In the genomic region with DNA sequence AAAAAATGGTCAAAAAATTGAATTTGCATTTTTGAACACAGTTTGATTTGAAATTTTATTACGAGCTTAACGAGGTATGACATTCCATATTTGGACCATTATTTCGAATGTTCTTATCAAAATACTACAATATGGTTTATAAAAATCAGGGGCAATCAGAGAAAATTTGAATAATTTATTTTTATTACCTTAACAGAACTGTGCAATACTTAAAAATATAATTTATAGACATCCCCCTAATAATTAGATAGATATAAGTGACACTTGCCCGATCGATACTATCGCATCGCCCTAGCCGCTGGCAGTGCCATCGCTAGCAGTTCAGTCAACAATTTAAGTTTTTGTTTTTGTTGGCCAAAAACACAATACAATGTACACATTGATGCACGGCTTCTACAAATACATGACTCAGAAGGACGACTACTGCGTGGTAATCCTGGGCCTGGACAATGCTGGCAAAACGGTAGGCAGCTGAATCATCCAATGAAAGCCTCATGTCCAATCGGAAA, we compare ENCODE assay signal across 1 fruit fly cellular context.
TF ChIP-seq lines count a peak whose summit lies in the region.

A gene (plus strand): TSS at position 295 of the 509 bp plus-strand sequence.

TF ChIP-seq in whole organism, embryonic, 481 proteins besides CTCF, POLR2A, EP300 and RAD21 (continued from another document):
- TF ChIP-seq CG12236 (GFP tag; optimal IDR thresholded peaks at IDR 0.05; lab: Kevin White, UChicago) (no peak), Neu2 (GFP tag; optimal IDR thresholded peaks at IDR 0.05; lab: Kevin White, UChicago; ENCODE audit: borderline replicate concordance) (no peak), ftz-f1 (GFP tag; optimal IDR thresholded peaks at IDR 0.05; lab: Kevin White, UChicago) (no peak), al (GFP tag; IDR thresholded peaks at IDR 0.05; lab: Robert Waterston, UW) (peak; percentile 49; the same call in 1 of the 2 replicates), Poxn (GFP tag; IDR thresholded peaks at IDR 0.05; lab: Robert Waterston, UW) (no peak), BtbVII (GFP tag; optimal IDR thresholded peaks at IDR 0.05; lab: Kevin White, UChicago) (no peak), CG16813 (GFP tag; IDR thresholded peaks at IDR 0.05; lab: Robert Waterston, UW; ENCODE audit: partially characterized antibody) (peak; percentile 81), CG3726 (GFP tag; IDR thresholded peaks at IDR 0.05; lab: Robert Waterston, UW) (no peak), CG3281 (GFP tag; optimal IDR thresholded peaks at IDR 0.05; lab: Kevin White, UChicago) (no peak), HHEX (GFP tag; optimal IDR thresholded peaks at IDR 0.05; lab: Kevin White, UChicago) (no peak), CG5953 (GFP tag; IDR thresholded peaks at IDR 0.05; lab: Robert Waterston, UW) (no peak), Antp (GFP tag; optimal IDR thresholded peaks at IDR 0.05; lab: Kevin White, UChicago) (no peak), disco-r (GFP tag; optimal IDR thresholded peaks at IDR 0.05; lab: Kevin White, UChicago) (peak; percentile 11), salm (tag; optimal IDR thresholded peaks at IDR 0.05; lab: Kevin White, UChicago) (no peak), corto (GFP tag; optimal IDR thresholded peaks at IDR 0.05; lab: Kevin White, UChicago) (no peak), eyg (GFP tag; optimal IDR thresholded peaks at IDR 0.05; lab: Kevin White, UChicago) (no peak), pum (GFP tag; optimal IDR thresholded peaks at IDR 0.05; lab: Kevin White, UChicago) (no peak), Jarid2 (GFP tag; optimal IDR thresholded peaks at IDR 0.05; lab: Kevin White, UChicago) (no peak), CG13624 (GFP tag; optimal IDR thresholded peaks at IDR 0.05; lab: Kevin White, UChicago) (no peak), aop (GFP tag; IDR thresholded peaks at IDR 0.05; lab: Robert Waterston, UW) (no peak), seq (GFP tag; IDR thresholded peaks at IDR 0.05; lab: Robert Waterston, UW) (no peak), Ets65A (GFP tag; lab: Kevin White, UChicago) (peak; percentile 89)
TF ChIP-seq in whole organism, embryonic: peak in this region for 112.
